Fruit fly (Drosophila melanogaster) whole organism: ENCODE results near the gene Glt.

Source experiments
- Dll ChIP-seq: fragments of >200 bp; optimal IDR thresholded peaks from 2 replicates; lab custom pipeline; 2017
- EcR ChIP-seq, 2 experiments: fragments of >200 bp; optimal IDR thresholded peaks; 2 replicates each; lab custom pipeline; 2017; ENCODE audit warnings: missing biosample characterization in 2 of 2, missing genetic modification characterization in 2 of 2, missing genetic modification reagents in 2 of 2
- psq ChIP-seq: fragments of >200 bp; optimal IDR thresholded peaks from 2 replicates; lab custom pipeline; 2017
- usp ChIP-seq: fragments of >200 bp; optimal IDR thresholded peaks from 2 replicates; lab custom pipeline; 2017; ENCODE audit warnings: missing biosample characterization, missing genetic modification characterization, mixed read lengths

DNA sequence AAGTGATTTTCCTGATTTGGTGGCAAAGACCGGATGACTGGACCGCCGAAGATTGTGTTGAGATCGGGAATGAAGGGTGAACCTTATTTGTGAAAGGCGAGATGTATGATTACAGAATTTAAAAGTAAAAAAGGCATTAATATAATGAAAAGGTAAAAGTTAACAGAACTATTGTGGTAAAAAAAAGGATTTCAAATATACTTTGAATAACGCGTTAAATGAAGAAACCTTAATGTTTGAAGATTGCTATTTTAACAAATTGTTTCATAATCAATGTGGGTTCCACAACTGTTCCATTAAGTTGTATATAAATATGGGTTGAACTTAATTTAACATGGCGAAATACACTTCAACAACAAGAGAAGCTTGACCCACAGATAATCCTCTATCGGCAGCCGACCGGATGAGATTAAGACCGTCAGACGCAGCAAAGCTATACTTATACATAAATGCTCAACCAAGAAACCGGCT, at the start of gene Glt:
- TF ChIP-seq Dll (lab: Kevin White, UChicago) (no peak), usp (GFP tag; lab: Kevin White, UChicago) (no peak), psq (lab: Kevin White, UChicago) (no peak), EcR (GFP tag; optimal IDR thresholded peaks at IDR 0.05; lab: Kevin White, UChicago) (no peak)
